Worm (Caenorhabditis elegans): ENCODE data around the gene sdz-12.

The sdz-12 gene

DNA sequence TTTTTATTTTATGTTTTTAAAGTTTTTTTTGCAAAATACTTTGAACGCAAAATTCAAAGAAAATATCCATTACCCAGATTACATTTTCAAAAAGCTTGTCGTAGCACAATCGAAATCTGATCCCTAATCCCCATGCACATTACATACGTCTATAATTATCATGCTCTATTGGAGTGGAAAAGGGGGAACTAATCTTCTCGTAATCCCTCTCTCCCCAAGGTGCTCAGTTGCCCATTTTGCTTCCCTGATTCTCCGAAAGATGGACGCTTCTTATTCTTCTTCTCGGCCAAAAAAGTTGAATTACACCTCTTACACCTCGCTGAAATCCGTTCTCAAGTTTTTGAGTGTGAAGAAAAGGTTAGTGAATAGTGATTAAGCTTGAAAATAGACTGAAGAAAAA, 20.6 kb downstream of the sdz-12 start, which contains the start of gene fbxc-53:
Gene fbxc-53 (plus strand): TSS at position 245 of the 400 bp plus-strand sequence.
- TF ChIP-seq ZK185.1 (tag; optimal IDR thresholded peaks at IDR 0.05; ENCODE audit: poor library complexity, severe bottlenecking), result no peak

DNA sequence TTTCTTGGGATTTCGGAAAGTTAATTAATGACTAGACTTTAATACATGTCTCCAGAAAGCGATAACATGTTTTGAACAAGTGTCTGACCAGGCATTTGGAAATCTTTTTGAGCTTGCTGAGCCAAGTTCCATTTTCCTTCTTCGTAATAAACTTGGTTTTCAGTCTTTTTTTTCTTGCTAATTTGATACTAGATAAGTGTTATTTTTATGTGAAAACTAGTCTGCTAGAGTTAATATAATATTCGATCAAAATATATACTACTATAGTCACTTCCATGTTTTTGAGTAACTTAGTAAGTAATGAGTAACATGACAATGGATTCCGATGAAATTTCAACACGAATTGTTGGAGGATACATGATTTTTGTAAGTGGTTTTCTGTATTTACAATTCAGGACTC, 22.4 kb downstream of the sdz-12 start, which contains the start of gene srx-110:
Gene srx-110 (plus strand): TSS at position 301 of the 400 bp plus-strand sequence.
- no peak for TF ChIP-seq egrh-3 (GFP tag; IDR thresholded peaks at IDR 0.05)
- no peak for TF ChIP-seq xnd-1 (tag; optimal IDR thresholded peaks at IDR 0.05)
- TF ChIP-seq rec-8 (tag; optimal IDR thresholded peaks at IDR 0.05), result no peak
- TF ChIP-seq Y53F4B.3 (GFP tag; IDR thresholded peaks at IDR 0.05), result no peak
- TF ChIP-seq F33H1.4 (GFP tag; IDR thresholded peaks at IDR 0.05), result no peak
- TF ChIP-seq lin-40 (tag; optimal IDR thresholded peaks at IDR 0.05), result no peak
- TF ChIP-seq mel-28 (tag; optimal IDR thresholded peaks at IDR 0.05; ENCODE audit: borderline replicate concordance), result no peak
- no peak for TF ChIP-seq lsy-27 (tag; optimal IDR thresholded peaks at IDR 0.05; ENCODE audit: borderline replicate concordance, insufficient read depth)
- no peak for TF ChIP-seq chd-7 (tag; optimal IDR thresholded peaks at IDR 0.05)

DNA sequence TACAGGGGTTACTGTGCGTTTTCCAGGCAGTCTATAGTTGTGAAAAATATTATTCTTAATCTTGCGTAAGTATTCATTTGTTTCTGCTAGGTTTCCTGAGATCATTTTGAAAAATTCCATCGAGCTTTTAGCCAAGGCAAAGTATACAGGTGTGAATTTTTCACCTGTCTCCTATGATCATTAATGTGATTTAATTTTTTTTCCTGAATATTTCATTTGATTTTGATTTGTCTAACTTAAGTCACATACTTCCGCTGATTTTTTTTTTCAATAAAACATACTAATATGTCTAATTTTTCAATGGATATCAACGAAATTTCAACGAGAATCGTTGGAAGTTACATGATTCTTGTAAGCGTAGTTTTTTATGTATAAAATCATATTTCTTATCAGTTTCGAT, 26.3 kb downstream of the sdz-12 start, which contains the start of gene srx-108:
Gene srx-108 (plus strand): TSS at position 301 of the 400 bp plus-strand sequence.
- no peak for TF ChIP-seq bed-1 (GFP tag; IDR thresholded peaks at IDR 0.05)
- TF ChIP-seq ccch-3 (GFP tag; optimal IDR thresholded peaks at IDR 0.05), result no peak
- no peak for TF ChIP-seq nhr-90 (tag; optimal IDR thresholded peaks at IDR 0.05)
- TF ChIP-seq nhr-120 (GFP tag; IDR thresholded peaks at IDR 0.05), result no peak
- no peak for TF ChIP-seq nfya-1 (tag; optimal IDR thresholded peaks at IDR 0.05; ENCODE audit: borderline replicate concordance, insufficient read depth)
- TF ChIP-seq sptf-2 (GFP tag; optimal IDR thresholded peaks at IDR 0.05), result no peak
- TF ChIP-seq attf-6 (GFP tag; IDR thresholded peaks at IDR 0.05), result no peak
- no peak for TF ChIP-seq ztf-22 (GFP tag; optimal IDR thresholded peaks at IDR 0.05)
- TF ChIP-seq C06A6.2 (GFP tag; conservative IDR thresholded peaks at IDR 0.05), result no peak
- no peak for TF ChIP-seq Y67H2A.10 (GFP tag; conservative IDR thresholded peaks at IDR 0.05)
- TF ChIP-seq hrde-1 (tag; optimal IDR thresholded peaks at IDR 0.05; ENCODE audit: borderline replicate concordance), result no peak

DNA sequence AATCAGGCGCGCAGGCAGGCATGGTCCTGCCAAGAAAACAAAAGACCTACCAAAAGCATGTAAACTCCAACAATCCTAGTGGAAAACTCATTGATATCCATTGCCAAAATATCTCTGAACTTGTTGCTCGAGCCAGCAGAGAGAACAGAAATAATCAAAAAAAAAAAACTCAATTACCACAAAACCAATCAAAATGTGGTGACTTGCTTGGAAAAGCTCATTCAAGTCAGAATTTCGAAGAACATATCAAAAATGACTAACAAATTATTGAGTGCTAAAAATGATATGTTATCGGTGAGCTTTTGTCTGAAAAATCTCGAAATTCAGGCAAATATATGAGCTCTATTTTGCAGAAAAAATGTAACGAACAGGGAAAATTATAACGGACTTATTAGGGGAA, 30.3 kb downstream of the sdz-12 start, which contains the start of gene srx-105:
Gene srx-105 (minus strand): TSS at position 101 of the 400 bp plus-strand sequence.
- TF ChIP-seq snpc-1.3 (tag; optimal IDR thresholded peaks at IDR 0.05; ENCODE audit: insufficient read depth) (no peak), nhr-120 (GFP tag; IDR thresholded peaks at IDR 0.05) (no peak), ztf-22 (GFP tag; optimal IDR thresholded peaks at IDR 0.05) (no peak), attf-6 (GFP tag; IDR thresholded peaks at IDR 0.05) (no peak), F10E7.11 (tag; optimal IDR thresholded peaks at IDR 0.05) (no peak), ama-1 (optimal IDR thresholded peaks at IDR 0.05) (no peak), ama-1 (GFP tag; optimal IDR thresholded peaks at IDR 0.05) (no peak), madf-10 (tag; optimal IDR thresholded peaks at IDR 0.05) (no peak), F33H1.4 (GFP tag; IDR thresholded peaks at IDR 0.05) (no peak), pbrm-1 (GFP tag; IDR thresholded peaks at IDR 0.05) (no peak)

DNA sequence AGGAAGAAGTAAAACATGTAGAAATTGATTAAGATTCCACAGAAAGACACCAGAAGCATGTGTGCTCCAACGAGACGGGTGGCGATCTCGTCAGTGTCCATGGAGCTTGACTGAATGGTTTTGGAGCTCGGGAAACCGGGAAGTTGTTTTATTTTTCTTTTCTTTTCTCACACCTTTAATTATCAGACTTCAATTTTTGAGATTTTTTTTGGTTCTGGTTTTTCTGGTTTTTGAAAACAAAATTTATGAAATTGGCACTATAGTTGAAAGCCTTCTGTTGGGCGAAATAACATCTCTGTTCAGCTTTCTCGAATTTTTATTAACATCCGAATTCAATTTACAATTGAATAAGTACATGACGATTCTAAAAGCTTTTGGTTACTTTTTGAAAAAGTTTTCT, 32.0 kb downstream of the sdz-12 start, which contains the start of gene srx-104:
Gene srx-104 (minus strand): TSS at position 101 of the 400 bp plus-strand sequence.
- TF ChIP-seq ztf-22 (GFP tag; optimal IDR thresholded peaks at IDR 0.05), result no peak
- no peak for TF ChIP-seq dpl-1 (GFP tag; optimal IDR thresholded peaks at IDR 0.05)
- TF ChIP-seq mcd-1 (GFP tag; IDR thresholded peaks at IDR 0.05), result no peak
- no peak for TF ChIP-seq nhr-27 (tag; optimal IDR thresholded peaks at IDR 0.05)
- no peak for TF ChIP-seq snpc-1.3 (tag; optimal IDR thresholded peaks at IDR 0.05; ENCODE audit: insufficient read depth)
- no peak for TF ChIP-seq F37B4.10 (GFP tag; IDR thresholded peaks at IDR 0.05)
- no peak for TF ChIP-seq aptf-3 (GFP tag; IDR thresholded peaks at IDR 0.05)
- no peak for TF ChIP-seq lin-35 (GFP tag; optimal IDR thresholded peaks at IDR 0.05)
- no peak for TF ChIP-seq hlh-12 (tag; optimal IDR thresholded peaks at IDR 0.05)
- no peak for TF ChIP-seq bed-1 (GFP tag; IDR thresholded peaks at IDR 0.05)
- no peak for TF ChIP-seq ama-1 (optimal IDR thresholded peaks at IDR 0.05)
- no peak for TF ChIP-seq ama-1 (GFP tag; optimal IDR thresholded peaks at IDR 0.05)
- no peak for TF ChIP-seq die-1 (tag; optimal IDR thresholded peaks at IDR 0.05)

Measured in whole organism, young adult.